Worm (Caenorhabditis elegans) whole organism, early embryonic: ENCODE data around the gene C34C12.9.

Experiments used
- B0310.2 ChIP-seq: sonication (generic microtip); optimal IDR thresholded peaks from 2 replicates; lab custom pipeline; 2016; ENCODE audit warnings: mild to moderate bottlenecking, missing genetic modification characterization, missing compliant biosample characterization
- F13C5.2 ChIP-seq: sonication (generic microtip); optimal IDR thresholded peaks from 2 replicates; lab custom pipeline; 2017; ENCODE audit warnings: mild to moderate bottlenecking, missing genetic modification characterization, inconsistent platforms, missing compliant biosample characterization
- aly-1 ChIP-seq: sonication (generic microtip); optimal IDR thresholded peaks from 2 replicates; lab custom pipeline; 2016; ENCODE audit warnings: missing genetic modification characterization, missing compliant biosample characterization
- ama-1 ChIP-seq: fragments of 150-350 bp; optimal IDR thresholded peaks from 2 replicates; lab custom pipeline; 2014
- ceh-13 ChIP-seq: fragments of 200-800 bp; sonication (Bioruptor generic); optimal IDR thresholded peaks from 2 replicates; lab custom pipeline; 2018; ENCODE audit warnings: mild to moderate bottlenecking, missing genetic modification characterization, missing compliant biosample characterization
- ceh-36 ChIP-seq: sonication (generic microtip); optimal IDR thresholded peaks from 2 replicates; lab custom pipeline; 2016; ENCODE audit warnings: missing genetic modification characterization, inconsistent platforms, missing compliant biosample characterization
- ets-7 ChIP-seq: sonication (generic microtip); optimal IDR thresholded peaks from 2 replicates; lab custom pipeline; 2016; ENCODE audit warnings: missing genotype, missing genetic modification characterization, missing compliant biosample characterization
- flt-1 ChIP-seq: fragments of 200-800 bp; sonication (Bioruptor generic); IDR thresholded peaks from 2 replicates; pipeline ENCODE4 v1.3.6; 2022; ENCODE audit warnings: missing genetic modification characterization, missing compliant biosample characterization
- hmbx-1 ChIP-seq: sonication (generic microtip); optimal IDR thresholded peaks from 2 replicates; lab custom pipeline; 2016; ENCODE audit warnings: mild to moderate bottlenecking, missing genetic modification characterization, missing compliant biosample characterization
- hmg-4 ChIP-seq: fragments of 200-800 bp; sonication (Bioruptor generic); optimal IDR thresholded peaks from 2 replicates; lab custom pipeline; 2018; ENCODE audit warnings: mild to moderate bottlenecking, missing genetic modification characterization, missing compliant biosample characterization
- hnd-1 ChIP-seq: sonication (generic microtip); optimal IDR thresholded peaks from 2 replicates; lab custom pipeline; 2016; ENCODE audit warnings: missing genetic modification characterization, missing compliant biosample characterization
- pes-1 ChIP-seq: fragments of 200-800 bp; sonication (Bioruptor generic); IDR thresholded peaks from 2 replicates; pipeline ENCODE4 v1.3.6; 2022; ENCODE audit warnings: missing genetic modification reagents, missing genetic modification characterization, missing compliant biosample characterization
- scrt-1 ChIP-seq: fragments of 200-800 bp; sonication (Bioruptor generic); IDR thresholded peaks from 2 replicates; pipeline ENCODE4 v1.3.6; 2022; ENCODE audit warnings: missing genetic modification characterization, missing compliant biosample characterization
- sea-1 ChIP-seq: fragments of 200-800 bp; sonication (Bioruptor generic); conservative IDR thresholded peaks from 2 replicates; pipeline ENCODE4 v1.3.6; 2022; ENCODE audit warnings: missing genetic modification characterization, missing compliant biosample characterization
- tbx-11 ChIP-seq: fragments of 200-800 bp; sonication (Bioruptor generic); IDR thresholded peaks from 2 replicates; pipeline ENCODE4 v1.3.6; 2022; ENCODE audit warnings: missing genetic modification characterization, missing compliant biosample characterization
- tbx-37 ChIP-seq: fragments of 200-800 bp; sonication (Bioruptor generic); conservative IDR thresholded peaks from 2 replicates; pipeline ENCODE4 v1.3.6; 2022; ENCODE audit warnings: missing genetic modification reagents, missing genetic modification characterization, missing compliant biosample characterization
- tra-4 ChIP-seq: sonication (generic microtip); optimal IDR thresholded peaks from 2 replicates; lab custom pipeline; 2017; ENCODE audit warnings: missing genetic modification characterization, missing compliant biosample characterization

C34C12.9 gene

DNA sequence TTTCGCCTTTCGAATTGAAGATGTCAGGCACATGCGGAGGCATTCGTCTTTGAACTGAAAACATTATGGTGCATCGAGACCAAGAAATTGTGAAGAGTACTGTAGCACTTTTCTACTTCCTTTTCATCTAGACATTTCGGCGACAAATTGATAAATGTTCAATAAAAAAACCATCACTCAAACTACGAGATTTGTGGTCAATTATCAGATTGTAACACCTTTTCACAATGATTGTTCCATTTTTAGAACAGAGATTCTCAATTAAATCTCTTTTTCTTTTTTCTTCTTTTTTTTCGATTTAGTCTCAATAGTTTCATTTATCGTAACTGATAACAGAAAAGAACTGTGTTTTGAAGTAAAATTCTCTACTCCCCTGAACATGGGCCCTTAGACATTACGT lies 10.7 kb upstream of the C34C12.9 start:
- TF ChIP-seq hmbx-1 (tag; lab: Kevin White, UChicago) (no peak), tra-4 (tag; lab: Kevin White, UChicago) (no peak), scrt-1 (GFP tag; lab: Robert Waterston, UW) (no peak), hnd-1 (no peak), ceh-36 (tag; lab: Kevin White, UChicago) (no peak), tbx-37 (GFP tag; lab: Robert Waterston, UW) (no peak), pes-1 (no peak), tbx-11 (GFP tag; lab: Robert Waterston, UW) (no peak)

ce11 chrIII:3484995-3485394 lies 9.7 kb upstream of the C34C12.9 start:
- TF ChIP-seq hmg-4 (GFP tag; lab: Kevin White, UChicago) (no peak), B0310.2 (no peak), tbx-37 (GFP tag; lab: Robert Waterston, UW) (no peak), tbx-11 (GFP tag; lab: Robert Waterston, UW) (no peak), scrt-1 (GFP tag; lab: Robert Waterston, UW) (no peak), flt-1 (GFP tag; lab: Robert Waterston, UW) (no peak)

DNA sequence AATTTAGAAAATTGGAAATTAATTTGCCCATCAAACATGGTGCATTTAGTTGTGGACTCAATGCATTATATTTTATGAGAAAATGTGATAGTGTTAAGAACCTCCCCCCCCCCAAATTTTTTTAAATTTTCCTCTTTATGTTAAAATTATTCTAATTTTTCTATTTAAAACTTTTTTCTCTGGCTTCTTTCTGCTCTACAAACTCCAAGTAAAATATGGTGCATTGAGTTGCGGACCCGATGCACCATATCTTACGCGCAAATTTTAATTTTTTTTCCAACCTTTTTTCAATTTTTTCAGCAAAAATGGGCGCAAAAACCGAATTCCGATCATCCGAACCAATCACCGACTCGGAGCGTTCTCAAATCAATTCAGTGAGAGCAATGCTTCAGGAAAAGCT lies 7.0 kb upstream of the C34C12.9 start, which contains the start of gene C34C12.6:
Gene C34C12.6, plus strand, starts transcription at position 301 of the 400 bp plus-strand sequence.
- TF ChIP-seq hmg-4 (GFP tag; lab: Kevin White, UChicago), result no peak
- no peak for TF ChIP-seq tbx-11 (GFP tag; lab: Robert Waterston, UW)
- no peak for TF ChIP-seq hmbx-1 (tag; lab: Kevin White, UChicago)
- TF ChIP-seq ceh-36 (tag; lab: Kevin White, UChicago), result no peak
- TF ChIP-seq flt-1 (GFP tag; lab: Robert Waterston, UW), result no peak
- no peak for TF ChIP-seq ceh-13 (GFP tag; lab: Kevin White, UChicago)
- no peak for TF ChIP-seq pes-1
- TF ChIP-seq F13C5.2, result no peak
- no peak for TF ChIP-seq B0310.2
- no peak for TF ChIP-seq sea-1 (GFP tag; lab: Robert Waterston, UW)
- TF ChIP-seq tra-4 (tag; lab: Kevin White, UChicago), result no peak
- TF ChIP-seq ama-1 (lab: Kevin White, UChicago), result no peak
- TF ChIP-seq ets-7 (tag; lab: Kevin White, UChicago), result no peak
- no peak for TF ChIP-seq scrt-1 (GFP tag; lab: Robert Waterston, UW)

- TF ChIP-seq B0310.2 (no peak), hmbx-1 (tag; lab: Kevin White, UChicago) (no peak)
These were observed 5.6 kb upstream of the C34C12.9 start for ce11 chrIII:3480950-3481349.

ce11 chrIII:3480236-3480635 lies 4.9 kb upstream of the C34C12.9 start:
- TF ChIP-seq flt-1 (GFP tag; lab: Robert Waterston, UW), result no peak
- TF ChIP-seq scrt-1 (GFP tag; lab: Robert Waterston, UW), result no peak
- no peak for TF ChIP-seq sea-1 (GFP tag; lab: Robert Waterston, UW)
- no peak for TF ChIP-seq aly-1 (tag; lab: Kevin White, UChicago)
- TF ChIP-seq B0310.2, result no peak
- TF ChIP-seq tra-4 (tag; lab: Kevin White, UChicago), result no peak
- no peak for TF ChIP-seq tbx-11 (GFP tag; lab: Robert Waterston, UW)
- no peak for TF ChIP-seq tbx-37 (GFP tag; lab: Robert Waterston, UW)
- no peak for TF ChIP-seq ets-7 (tag; lab: Kevin White, UChicago)
- TF ChIP-seq hmbx-1 (tag; lab: Kevin White, UChicago), result no peak
- no peak for TF ChIP-seq hmg-4 (GFP tag; lab: Kevin White, UChicago)
- TF ChIP-seq ama-1 (lab: Kevin White, UChicago), result no peak
- TF ChIP-seq pes-1, result no peak
- no peak for TF ChIP-seq ceh-36 (tag; lab: Kevin White, UChicago)
- TF ChIP-seq F13C5.2, result no peak
- no peak for TF ChIP-seq hnd-1
- no peak for TF ChIP-seq ceh-13 (GFP tag; lab: Kevin White, UChicago)

DNA sequence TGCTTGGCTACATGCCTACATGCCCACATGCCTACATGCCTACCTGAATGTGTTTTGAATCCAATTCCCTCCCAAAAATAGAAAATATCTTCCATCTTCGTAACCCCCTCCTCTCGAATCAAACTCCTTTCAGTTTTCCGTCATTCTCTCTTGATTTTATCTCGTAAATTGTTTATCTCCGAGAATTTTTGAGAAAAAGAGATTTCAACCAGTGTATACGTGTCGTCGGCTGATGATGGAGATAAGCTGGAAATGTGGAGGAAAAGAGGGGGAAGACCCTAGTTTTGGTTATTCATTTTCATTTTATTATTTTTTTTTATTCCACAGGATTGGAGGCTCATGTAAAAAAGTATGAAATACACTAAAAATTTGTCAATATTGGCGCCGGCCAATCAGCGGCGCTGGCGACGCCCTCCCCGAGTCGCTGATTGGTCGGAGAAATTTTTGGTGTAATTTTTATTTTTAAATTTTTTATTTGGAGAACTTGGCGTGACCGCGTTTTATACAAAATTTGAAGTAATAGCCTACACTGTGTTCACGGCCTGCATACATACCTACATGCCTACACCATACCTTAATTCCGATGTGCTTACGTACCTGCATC lies 3.6 kb upstream of the C34C12.9 start:
- TF ChIP-seq sea-1 (GFP tag; lab: Robert Waterston, UW) (no peak), aly-1 (tag; lab: Kevin White, UChicago) (no peak), B0310.2 (no peak), ceh-13 (GFP tag; lab: Kevin White, UChicago) (no peak), hmbx-1 (tag; lab: Kevin White, UChicago) (no peak), hnd-1 (no peak), scrt-1 (GFP tag; lab: Robert Waterston, UW) (no peak), F13C5.2 (no peak), tbx-37 (GFP tag; lab: Robert Waterston, UW) (no peak), ama-1 (lab: Kevin White, UChicago) (no peak), tra-4 (tag; lab: Kevin White, UChicago) (no peak), ets-7 (tag; lab: Kevin White, UChicago) (no peak)

DNA sequence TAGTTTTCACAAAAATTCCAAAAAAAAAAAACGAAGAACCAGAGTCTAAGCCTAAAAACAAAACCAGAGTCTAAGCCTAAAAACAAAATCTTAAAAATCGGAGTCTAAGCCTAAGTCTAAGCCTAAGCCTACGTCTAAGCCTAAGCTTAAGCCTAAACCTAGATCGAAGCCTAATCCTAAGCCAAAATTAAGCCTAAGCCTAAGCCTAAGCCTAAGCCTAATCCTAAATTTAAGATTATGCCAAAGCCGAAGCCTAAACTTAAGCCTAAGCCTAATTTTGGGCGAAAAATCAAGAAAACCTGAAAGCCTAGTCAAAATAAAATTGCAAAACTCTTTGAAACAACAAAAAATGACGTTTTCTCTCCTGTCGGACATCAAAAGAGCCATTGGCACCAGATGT lies 2.1 kb upstream of the C34C12.9 start:
- TF ChIP-seq tra-4 (tag; lab: Kevin White, UChicago), result no peak
- peak; percentile 80 for TF ChIP-seq ceh-36 (tag; lab: Kevin White, UChicago)

DNA sequence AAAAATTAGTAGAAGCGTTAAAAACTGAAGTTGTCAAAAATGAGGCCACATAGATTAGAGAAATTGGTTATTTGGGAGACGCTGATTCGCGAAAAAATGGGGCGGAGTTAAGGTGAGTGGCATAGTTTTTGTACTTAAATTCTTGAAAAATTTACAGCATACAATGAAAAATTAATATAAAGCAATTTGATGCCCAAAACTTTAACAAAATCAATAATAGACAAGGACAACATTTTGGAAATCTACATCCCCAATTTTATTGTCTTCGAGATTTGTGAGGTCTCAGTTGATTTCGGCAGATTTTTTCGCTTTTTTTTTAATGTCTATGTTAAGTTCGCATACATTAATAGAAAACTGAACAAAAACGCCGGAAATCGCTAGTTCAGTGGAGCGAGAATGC lies 933 bp upstream of the C34C12.9 start:
- peak; percentile 40 for TF ChIP-seq hnd-1
- peak; percentile 49 for TF ChIP-seq ets-7 (tag; lab: Kevin White, UChicago)
- TF ChIP-seq tra-4 (tag; lab: Kevin White, UChicago), result peak; percentile 42
- peak; percentile 42 for TF ChIP-seq ceh-13 (GFP tag; lab: Kevin White, UChicago)
- TF ChIP-seq pes-1, result peak; percentile 20; the same call in 1 of the 2 replicates
- peak; percentile 68 for TF ChIP-seq B0310.2
- no peak for TF ChIP-seq F13C5.2
- no peak for TF ChIP-seq ama-1 (lab: Kevin White, UChicago)
- peak; percentile 56 for TF ChIP-seq hmbx-1 (tag; lab: Kevin White, UChicago)
